Fruit fly (Drosophila melanogaster) whole organism, embryonic: Measurements from ENCODE around the gene kz.
A peak's percentile ranks its signal among the peaks of the same experiment; 100 is the strongest.

Source experiments
- CG10147 ChIP-seq: fragments of 200-800 bp; sonication (Bioruptor generic); optimal IDR thresholded peaks from 2 replicates; lab custom pipeline; 2019; ENCODE audit warnings: missing biosample characterization, mild to moderate bottlenecking, missing genetic modification characterization, moderate library complexity
- CG10565 ChIP-seq: fragments of 200-800 bp; sonication (Bioruptor generic); optimal IDR thresholded peaks from 3 replicates; lab custom pipeline; 2016; ENCODE audit warnings: missing biosample characterization, mild to moderate bottlenecking, missing genetic modification characterization
- CG12236 ChIP-seq: fragments of 200-800 bp; sonication (Bioruptor generic); optimal IDR thresholded peaks from 2 replicates; lab custom pipeline; 2016; ENCODE audit warnings: missing biosample characterization, missing genetic modification characterization
- CG12659 ChIP-seq: fragments of 200-800 bp; sonication (Bioruptor generic); optimal IDR thresholded peaks from 3 replicates; lab custom pipeline; 2017; ENCODE audit warnings: mild to moderate bottlenecking, missing biosample characterization, missing genetic modification reagents, missing genetic modification characterization
- CG12769 ChIP-seq: fragments of 200-800 bp; sonication (Bioruptor generic); optimal IDR thresholded peaks from 2 replicates; lab custom pipeline; 2019; ENCODE audit warnings: missing biosample characterization, mild to moderate bottlenecking, missing genetic modification characterization, moderate library complexity
- CG14710 ChIP-seq: fragments of 200-800 bp; sonication (Bioruptor generic); optimal IDR thresholded peaks from 3 replicates; lab custom pipeline; 2019; ENCODE audit warnings: missing biosample characterization, mild to moderate bottlenecking, missing genetic modification characterization, moderate library complexity
- CG15269 ChIP-seq: fragments of 200-800 bp; sonication (Bioruptor generic); optimal IDR thresholded peaks from 2 replicates; lab custom pipeline; 2018; ENCODE audit warnings: missing biosample characterization, mild to moderate bottlenecking, missing genetic modification characterization, moderate library complexity
- CG17186 ChIP-seq: fragments of 200-800 bp; sonication (Bioruptor generic); optimal IDR thresholded peaks from 3 replicates; lab custom pipeline; 2017; ENCODE audit warnings: missing biosample characterization, missing genetic modification reagents, missing genetic modification characterization
- CG17568 ChIP-seq: fragments of 200-800 bp; sonication (Bioruptor generic); optimal IDR thresholded peaks from 2 replicates; lab custom pipeline; 2018; ENCODE audit warnings: missing biosample characterization, mild to moderate bottlenecking, missing genetic modification characterization, moderate library complexity
- CG2129 ChIP-seq: fragments of 200-800 bp; sonication (Bioruptor generic); IDR thresholded peaks from 2 replicates; pipeline ENCODE4 v1.3.6; 2022; ENCODE audit warnings: missing biosample characterization, missing genetic modification characterization; ENCODE audit not compliant: partially characterized antibody
- CG32532 ChIP-seq: fragments of 200-800 bp; sonication (Bioruptor generic); IDR thresholded peaks from 2 replicates; pipeline ENCODE4 v1.3.6; 2022; ENCODE audit warnings: missing biosample characterization, missing genetic modification characterization
- CG34224 ChIP-seq: fragments of 200-800 bp; sonication (Bioruptor generic); IDR thresholded peaks from 3 replicates; pipeline ENCODE4 v1.3.6; 2022; ENCODE audit warnings: missing biosample characterization, missing genetic modification characterization; ENCODE audit not compliant: partially characterized antibody
- CG34376 ChIP-seq: fragments of 200-800 bp; sonication (Bioruptor generic); optimal IDR thresholded peaks from 2 replicates; lab custom pipeline; 2018; ENCODE audit warnings: missing biosample characterization, mild to moderate bottlenecking, missing genetic modification characterization
- CG3995 ChIP-seq: fragments of 200-800 bp; sonication (Bioruptor generic); optimal IDR thresholded peaks from 3 replicates; lab custom pipeline; 2016; ENCODE audit warnings: missing biosample characterization, missing genetic modification characterization
- CG6175 ChIP-seq: fragments of 200-800 bp; sonication (Bioruptor generic); IDR thresholded peaks from 3 replicates; pipeline ENCODE4 v1.3.6; 2022; ENCODE audit warnings: missing biosample characterization, missing genetic modification characterization
- CG7987 ChIP-seq: fragments of 200-800 bp; sonication (Bioruptor generic); optimal IDR thresholded peaks from 2 replicates; lab custom pipeline; 2018; ENCODE audit warnings: missing biosample characterization, mild to moderate bottlenecking, missing genetic modification characterization, moderate library complexity
- CG8089 ChIP-seq: fragments of 200-800 bp; sonication (Bioruptor generic); optimal IDR thresholded peaks from 3 replicates; lab custom pipeline; 2016; ENCODE audit warnings: missing biosample characterization, missing genetic modification characterization
- CG9727 ChIP-seq: fragments of 200-800 bp; sonication (Bioruptor generic); optimal IDR thresholded peaks from 3 replicates; lab custom pipeline; 2017; ENCODE audit warnings: missing biosample characterization, mild to moderate bottlenecking, missing genetic modification characterization
- CTCF ChIP-seq: fragments of 200-800 bp; sonication (Bioruptor generic); optimal IDR thresholded peaks from 2 replicates; lab custom pipeline; 2017; ENCODE audit warnings: missing biosample characterization, mild to moderate bottlenecking, missing genetic modification characterization, moderate library complexity
- D19A ChIP-seq: fragments of 200-800 bp; optimal IDR thresholded peaks from 3 replicates; lab custom pipeline; 2019; ENCODE audit warnings: missing biosample characterization, mild to moderate bottlenecking, missing genetic modification characterization, moderate library complexity
- Elba2 ChIP-seq: fragments of 200-800 bp; sonication (Bioruptor generic); optimal IDR thresholded peaks from 3 replicates; lab custom pipeline; 2016; ENCODE audit warnings: missing biosample characterization, missing genetic modification characterization
- Ets65A ChIP-seq: fragments of 200-800 bp; sonication (Bioruptor generic); peaks from one replicate; lab custom pipeline; 2016; ENCODE audit warnings: missing biosample characterization, missing genetic modification characterization
- Fer1 ChIP-seq: fragments of 200-800 bp; sonication (Bioruptor generic); optimal IDR thresholded peaks from 2 replicates; lab custom pipeline; 2017; ENCODE audit warnings: missing biosample characterization, mild to moderate bottlenecking, missing genetic modification characterization
- Fer2 ChIP-seq: fragments of 200-800 bp; sonication (Bioruptor generic); optimal IDR thresholded peaks from 2 replicates; lab custom pipeline; 2018; ENCODE audit warnings: missing biosample characterization, mild to moderate bottlenecking, missing genetic modification characterization, moderate library complexity
- Jarid2 ChIP-seq: fragments of 200-800 bp; sonication (Bioruptor generic); optimal IDR thresholded peaks from 3 replicates; lab custom pipeline; 2017; ENCODE audit warnings: mild to moderate bottlenecking, missing biosample characterization, missing genetic modification reagents, missing genetic modification characterization
- NC2β ChIP-seq: fragments of 200-800 bp; sonication (Bioruptor generic); optimal IDR thresholded peaks from 2 replicates; lab custom pipeline; 2016; ENCODE audit warnings: missing biosample characterization, missing genetic modification characterization
- Opbp ChIP-seq: fragments of 200-800 bp; sonication (Bioruptor generic); IDR thresholded peaks from 3 replicates; pipeline ENCODE4 v1.3.6; 2022; ENCODE audit warnings: missing biosample characterization, missing genetic modification characterization; ENCODE audit not compliant: partially characterized antibody
- Ravus ChIP-seq: fragments of 200-800 bp; sonication (Bioruptor generic); IDR thresholded peaks from 2 replicates; pipeline ENCODE4 v1.3.6; 2022; ENCODE audit warnings: missing biosample characterization, missing genetic modification characterization
- ase ChIP-seq: fragments of 200-800 bp; sonication (Bioruptor generic); IDR thresholded peaks from 3 replicates; pipeline ENCODE4 v1.3.6; 2022; ENCODE audit warnings: missing biosample characterization, missing genetic modification characterization
- az2 ChIP-seq: fragments of 200-800 bp; sonication (Bioruptor generic); optimal IDR thresholded peaks from 3 replicates; lab custom pipeline; 2016; ENCODE audit warnings: missing biosample characterization, missing genetic modification characterization
- br ChIP-seq: fragments of >200 bp; optimal IDR thresholded peaks from 2 replicates; lab custom pipeline; 2017
- crol ChIP-seq: fragments of 200-800 bp; sonication (Bioruptor generic); IDR thresholded peaks from 2 replicates; pipeline ENCODE4 v1.3.6; 2022; ENCODE audit warnings: missing biosample characterization, missing genetic modification characterization
- cwo ChIP-seq: fragments of 200-800 bp; sonication (Bioruptor generic); optimal IDR thresholded peaks from 3 replicates; lab custom pipeline; 2017; ENCODE audit warnings: missing biosample characterization, missing genetic modification characterization, mild to moderate bottlenecking, moderate library complexity, missing genetic modification reagents
- ftz-f1 ChIP-seq: fragments of 200-800 bp; sonication (Bioruptor generic); optimal IDR thresholded peaks from 2 replicates; lab custom pipeline; 2016; ENCODE audit warnings: missing biosample characterization, missing genetic modification characterization
- h ChIP-seq: fragments of >200 bp; optimal IDR thresholded peaks from 2 replicates; lab custom pipeline; 2017
- jumu ChIP-seq: fragments of 200-800 bp; sonication (Bioruptor generic); optimal IDR thresholded peaks from 3 replicates; lab custom pipeline; 2016; ENCODE audit warnings: missing biosample characterization, missing genetic modification characterization
- knrl ChIP-seq: fragments of 200-800 bp; sonication (Bioruptor generic); IDR thresholded peaks from 3 replicates; pipeline ENCODE4 v1.3.6; 2022; ENCODE audit warnings: missing biosample characterization, missing genetic modification characterization; ENCODE audit not compliant: partially characterized antibody
- p53 ChIP-seq: fragments of 200-800 bp; sonication (Bioruptor generic); optimal IDR thresholded peaks from 2 replicates; lab custom pipeline; 2016; ENCODE audit warnings: missing biosample characterization, missing genetic modification characterization
- phol ChIP-seq: fragments of 200-800 bp; sonication (Bioruptor generic); optimal IDR thresholded peaks from 3 replicates; lab custom pipeline; 2018; ENCODE audit warnings: missing biosample characterization, mild to moderate bottlenecking, missing genetic modification characterization, moderate library complexity
- pita ChIP-seq: fragments of 200-800 bp; sonication (Bioruptor generic); optimal IDR thresholded peaks from 2 replicates; lab custom pipeline; 2017; ENCODE audit warnings: missing biosample characterization, mild to moderate bottlenecking, missing genetic modification characterization
- scrt ChIP-seq: fragments of 200-800 bp; sonication (Bioruptor generic); optimal IDR thresholded peaks from 2 replicates; lab custom pipeline; 2018; ENCODE audit warnings: missing biosample characterization, mild to moderate bottlenecking, missing genetic modification characterization, moderate library complexity
- sens ChIP-seq: fragments of 200-800 bp; sonication (Bioruptor generic); peaks from one replicate; lab custom pipeline; 2016; ENCODE audit warnings: missing biosample characterization, missing genetic modification characterization
- sens-2 ChIP-seq: fragments of 200-800 bp; sonication (Bioruptor generic); IDR thresholded peaks from 2 replicates; pipeline ENCODE4 v1.3.6; 2022; ENCODE audit warnings: missing biosample characterization, missing genetic modification characterization
- slbo ChIP-seq: fragments of 200-800 bp; sonication (Bioruptor generic); IDR thresholded peaks from 2 replicates; pipeline ENCODE4 v1.3.6; 2022; ENCODE audit warnings: missing biosample characterization, missing genetic modification characterization
- sna ChIP-seq: fragments of 200-800 bp; sonication (Bioruptor generic); IDR thresholded peaks from 2 replicates; pipeline ENCODE4 v1.3.6; 2022; ENCODE audit warnings: missing biosample characterization, missing genetic modification characterization; ENCODE audit not compliant: partially characterized antibody
- sug ChIP-seq: fragments of 200-800 bp; optimal IDR thresholded peaks from 2 replicates; lab custom pipeline; 2019; ENCODE audit warnings: missing biosample characterization, mild to moderate bottlenecking, missing genetic modification characterization, moderate library complexity
- tap ChIP-seq: fragments of 200-800 bp; optimal IDR thresholded peaks from 3 replicates; lab custom pipeline; 2019; ENCODE audit warnings: missing biosample characterization, mild to moderate bottlenecking, missing genetic modification characterization, moderate library complexity
- unpg ChIP-seq: fragments of 200-800 bp; sonication (Bioruptor generic); optimal IDR thresholded peaks from 3 replicates; lab custom pipeline; 2018; ENCODE audit warnings: missing biosample characterization, mild to moderate bottlenecking, missing genetic modification characterization, moderate library complexity

kz gene

dm6 chrX:2194208-2195094 is 47.4 kb downstream of the kz start (continued):
- TF ChIP-seq h (no peak), CG6175 (GFP tag; lab: Robert Waterston, UW) (no peak), Opbp (GFP tag; lab: Robert Waterston, UW) (no peak), sna (no peak), CG3995 (no peak), knrl (GFP tag; lab: Robert Waterston, UW) (no peak), CG10147 (no peak), CG32532 (GFP tag; lab: Robert Waterston, UW) (peak; percentile 48; the same call in 1 of the 2 replicates), sens (GFP tag; lab: Kevin White, UChicago) (no peak), CG10565 (GFP tag; lab: Kevin White, UChicago) (no peak), Fer1 (GFP tag; lab: Kevin White, UChicago) (no peak), CG7987 (GFP tag; lab: Kevin White, UChicago) (no peak), cwo (GFP tag; lab: Kevin White, UChicago) (peak; percentile 4), ftz-f1 (GFP tag; lab: Kevin White, UChicago) (no peak), Jarid2 (GFP tag; lab: Kevin White, UChicago) (no peak), Elba2 (no peak), CG9727 (no peak), CTCF (no peak), sug (tag; lab: Kevin White, UChicago) (peak; percentile 94), unpg (GFP tag; lab: Kevin White, UChicago) (no peak), CG12769 (tag; lab: Kevin White, UChicago) (peak; percentile 57), CG34376 (GFP tag; lab: Kevin White, UChicago) (peak; percentile 58)

- TF ChIP-seq cwo (GFP tag; lab: Kevin White, UChicago) = no peak
- TF ChIP-seq Ravus (GFP tag; lab: Robert Waterston, UW) = no peak
- TF ChIP-seq CG12236 (GFP tag; lab: Kevin White, UChicago) = no peak
- TF ChIP-seq D19A (tag; lab: Kevin White, UChicago) = peak; percentile 23
- no peak for TF ChIP-seq p53
- TF ChIP-seq Ets65A (GFP tag; lab: Kevin White, UChicago) = peak; percentile 19
- no peak for TF ChIP-seq scrt (GFP tag; lab: Kevin White, UChicago)
- TF ChIP-seq phol (tag; lab: Kevin White, UChicago) = no peak
- TF ChIP-seq, all 482 proteins: peak for 2
Observed at dm6 chrX:2193809-2194207, 48.0 kb downstream of the kz start, which contains the start of gene CG14053. TSS of gene CG14053 (minus strand) at chrX:2193909.

dm6 chrX:2193158-2193557 is 48.7 kb downstream of the kz start:
- TF ChIP-seq CG15269 (tag; lab: Kevin White, UChicago) (no peak), sens (GFP tag; lab: Kevin White, UChicago) (peak; percentile 16), Fer2 (tag; lab: Kevin White, UChicago) (no peak), crol (GFP tag; lab: Robert Waterston, UW) (peak; percentile 66), sug (tag; lab: Kevin White, UChicago) (peak; percentile 69), CG34224 (GFP tag; lab: Robert Waterston, UW) (no peak), CG17568 (no peak), CG17186 (GFP tag; lab: Kevin White, UChicago) (no peak), scrt (GFP tag; lab: Kevin White, UChicago) (no peak), slbo (GFP tag; lab: Robert Waterston, UW) (no peak), jumu (GFP tag; lab: Kevin White, UChicago) (no peak), CG12659 (GFP tag; lab: Kevin White, UChicago) (no peak), CG14710 (tag; lab: Kevin White, UChicago) (no peak), NC2β (GFP tag; lab: Kevin White, UChicago) (no peak), sens-2 (no peak), pita (GFP tag; lab: Kevin White, UChicago) (no peak), tap (tag; lab: Kevin White, UChicago) (no peak), br (no peak), az2 (GFP tag; lab: Kevin White, UChicago) (no peak), CG8089 (GFP tag; lab: Kevin White, UChicago) (no peak), CG2129 (GFP tag; lab: Robert Waterston, UW) (no peak), ase (GFP tag; lab: Robert Waterston, UW) (no peak)
